Worm (Caenorhabditis elegans) whole organism, young adult: ENCODE data around the gene igeg-2.

Experiments
- B0019.2 ChIP-seq: fragments of 200-800 bp; sonication (Bioruptor generic); conservative IDR thresholded peaks from 2 replicates; pipeline ENCODE4 v1.3.6; 2022; ENCODE audit warnings: missing genetic modification reagents, missing genetic modification characterization, missing compliant biosample characterization
- F22D6.2 ChIP-seq: sonication (generic microtip); optimal IDR thresholded peaks from 2 replicates; lab custom pipeline; 2016; ENCODE audit warnings: mild to moderate bottlenecking, missing genetic modification characterization, missing compliant biosample characterization
- F23B12.7 ChIP-seq: sonication (generic microtip); optimal IDR thresholded peaks from 2 replicates; lab custom pipeline; 2017; ENCODE audit warnings: missing genetic modification characterization, mild to moderate bottlenecking, missing compliant biosample characterization, antibody characterized with exemption, moderate library complexity; ENCODE audit not compliant: insufficient read depth
- F39B2.1 ChIP-seq: fragments of 200-800 bp; sonication (Bioruptor generic); IDR thresholded peaks from 2 replicates; pipeline ENCODE4 v1.3.6; 2022; ENCODE audit warnings: missing genetic modification reagents, missing genetic modification characterization, missing compliant biosample characterization
- F55B11.4 ChIP-seq: sonication (generic microtip); optimal IDR thresholded peaks from 2 replicates; lab custom pipeline; 2016; ENCODE audit warnings: missing compliant biosample characterization, missing genetic modification characterization, borderline replicate concordance; ENCODE audit not compliant: insufficient read depth
- F57C9.4 ChIP-seq: sonication (generic microtip); optimal IDR thresholded peaks from 2 replicates; lab custom pipeline; 2017; ENCODE audit warnings: mild to moderate bottlenecking, missing genetic modification characterization, missing compliant biosample characterization
- Y53F4B.3 ChIP-seq: fragments of 200-800 bp; sonication (Bioruptor generic); IDR thresholded peaks from 2 replicates; pipeline ENCODE4 v1.3.6; 2022; ENCODE audit warnings: missing genetic modification reagents, missing genetic modification characterization, missing compliant biosample characterization
- Y56A3A.18 ChIP-seq: fragments of 200-800 bp; sonication (Bioruptor generic); IDR thresholded peaks from 2 replicates; pipeline ENCODE4 v1.3.6; 2022; ENCODE audit warnings: missing genetic modification reagents, missing genetic modification characterization, missing compliant biosample characterization
- Y79H2A.3 ChIP-seq: fragments of 200-800 bp; sonication (Bioruptor generic); conservative IDR thresholded peaks from 2 replicates; pipeline ENCODE4 v1.3.6; 2022; ENCODE audit warnings: missing genetic modification reagents, missing genetic modification characterization, missing compliant biosample characterization
- ZK185.1 ChIP-seq: sonication (generic microtip); optimal IDR thresholded peaks from 2 replicates; lab custom pipeline; 2016; ENCODE audit warnings: mild to moderate bottlenecking, missing genetic modification characterization, missing compliant biosample characterization; ENCODE audit not compliant: poor library complexity, severe bottlenecking
- akir-1 ChIP-seq: fragments of 200-800 bp; sonication (Bioruptor generic); optimal IDR thresholded peaks from 2 replicates; lab custom pipeline; 2018; ENCODE audit warnings: mild to moderate bottlenecking, missing genetic modification characterization, moderate library complexity, missing compliant biosample characterization
- aptf-2 ChIP-seq: fragments of 200-800 bp; sonication (Bioruptor generic); conservative IDR thresholded peaks from 2 replicates; pipeline ENCODE4 v1.3.6; 2022; ENCODE audit warnings: missing genetic modification reagents, missing genetic modification characterization, missing compliant biosample characterization
- aptf-3 ChIP-seq: fragments of 200-800 bp; sonication (Bioruptor generic); IDR thresholded peaks from 2 replicates; pipeline ENCODE4 v1.3.6; 2022; ENCODE audit warnings: missing genetic modification characterization, missing compliant biosample characterization
- ccch-3 ChIP-seq: fragments of 200-800 bp; sonication (Bioruptor generic); optimal IDR thresholded peaks from 2 replicates; lab custom pipeline; 2018; ENCODE audit warnings: mild to moderate bottlenecking, missing genetic modification characterization, missing compliant biosample characterization
- cebp-1 ChIP-seq, 2 experiments: fragments of 200-800 bp in 1 of 2; sonication (Bioruptor generic) in 1 of 2; sonication (generic microtip) in 1 of 2; IDR thresholded peaks in 1 of 2; optimal IDR thresholded peaks in 1 of 2; 2 replicates each; pipeline versions ENCODE4 v1.3.6 to Lab custom; 2017 to 2022; ENCODE audit warnings: missing compliant biosample characterization in 2 of 2, missing genetic modification characterization in 2 of 2, mild to moderate bottlenecking in 1 of 2, missing genetic modification reagents in 1 of 2, moderate library complexity in 1 of 2
- ceh-100 ChIP-seq: fragments of 200-800 bp; sonication (Bioruptor generic); IDR thresholded peaks from 2 replicates; pipeline ENCODE4 v1.3.6; 2022; ENCODE audit warnings: missing genetic modification reagents, missing genetic modification characterization, missing compliant biosample characterization
- ceh-27 ChIP-seq: fragments of 200-800 bp; sonication (Bioruptor generic); optimal IDR thresholded peaks from 2 replicates; lab custom pipeline; 2018; ENCODE audit warnings: mild to moderate bottlenecking, missing genetic modification characterization, moderate library complexity, missing compliant biosample characterization
- ceh-40 ChIP-seq: fragments of 200-800 bp; sonication (Bioruptor generic); IDR thresholded peaks from 2 replicates; pipeline ENCODE4 v1.3.6; 2022; ENCODE audit warnings: missing genetic modification characterization, missing compliant biosample characterization
- ceh-91 ChIP-seq: fragments of 200-800 bp; sonication (Bioruptor generic); IDR thresholded peaks from 2 replicates; pipeline ENCODE4 v1.3.6; 2022; ENCODE audit warnings: missing genetic modification reagents, missing genetic modification characterization, missing compliant biosample characterization
- die-1 ChIP-seq: sonication (generic microtip); optimal IDR thresholded peaks from 2 replicates; lab custom pipeline; 2016; ENCODE audit warnings: missing genotype, mild to moderate bottlenecking, missing genetic modification characterization, missing compliant biosample characterization
- dox-1 ChIP-seq: fragments of 200-800 bp; sonication (Bioruptor generic); IDR thresholded peaks from 2 replicates; pipeline ENCODE4 v1.3.6; 2022; ENCODE audit warnings: missing genetic modification reagents, missing genetic modification characterization, missing compliant biosample characterization
- dpff-1 ChIP-seq: sonication (generic microtip); optimal IDR thresholded peaks from 2 replicates; lab custom pipeline; 2017; ENCODE audit warnings: mild to moderate bottlenecking, missing genetic modification characterization, missing compliant biosample characterization
- egl-18 ChIP-seq: fragments of 200-800 bp; sonication (Bioruptor generic); IDR thresholded peaks from 2 replicates; pipeline ENCODE4 v1.3.6; 2022; ENCODE audit warnings: missing genetic modification reagents, missing genetic modification characterization, missing compliant biosample characterization
- ekl-4 ChIP-seq: fragments of 200-800 bp; sonication (Bioruptor generic); IDR thresholded peaks from 2 replicates; pipeline ENCODE4 v1.3.6; 2022; ENCODE audit warnings: missing genetic modification reagents, missing genetic modification characterization, missing compliant biosample characterization
- ets-4 ChIP-seq: fragments of 200-800 bp; sonication (Bioruptor generic); optimal IDR thresholded peaks from 2 replicates; lab custom pipeline; 2018; ENCODE audit warnings: mild to moderate bottlenecking, missing genetic modification characterization, missing compliant biosample characterization
- him-1 ChIP-seq: sonication (generic microtip); optimal IDR thresholded peaks from 2 replicates; lab custom pipeline; 2016; ENCODE audit warnings: missing genotype, missing genetic modification reagents, missing genetic modification characterization, missing compliant biosample characterization
- hlh-26 ChIP-seq: fragments of 200-800 bp; sonication (Bioruptor generic); conservative IDR thresholded peaks from 2 replicates; pipeline ENCODE4 v1.3.6; 2022; ENCODE audit warnings: missing genetic modification reagents, missing genetic modification characterization, missing compliant biosample characterization
- hmg-1.2 ChIP-seq: fragments of 200-800 bp; sonication (Bioruptor generic); IDR thresholded peaks from 2 replicates; pipeline ENCODE4 v1.3.6; 2022; ENCODE audit warnings: missing genetic modification reagents, missing genetic modification characterization, missing compliant biosample characterization
- hmg-20 ChIP-seq: fragments of 200-800 bp; sonication (Bioruptor generic); IDR thresholded peaks from 2 replicates; pipeline ENCODE4 v1.3.6; 2022; ENCODE audit warnings: missing genetic modification reagents, missing genetic modification characterization, missing compliant biosample characterization
- hsf-1 ChIP-seq: fragments of 200-800 bp; sonication (Bioruptor generic); IDR thresholded peaks from 2 replicates; pipeline ENCODE4 v1.3.6; 2022; ENCODE audit warnings: missing genetic modification reagents, missing genetic modification characterization, missing compliant biosample characterization
- lag-1 ChIP-seq: fragments of 200-800 bp; sonication (Bioruptor generic); IDR thresholded peaks from 2 replicates; pipeline ENCODE4 v1.3.6; 2022; ENCODE audit warnings: missing genetic modification reagents, missing genetic modification characterization, missing compliant biosample characterization
- let-607 ChIP-seq, 2 experiments: fragments of 200-800 bp in 1 of 2; sonication (Bioruptor generic) in 1 of 2; sonication (generic microtip) in 1 of 2; optimal IDR thresholded peaks; 2 replicates each; lab custom pipeline; 2016 to 2018; ENCODE audit warnings: mild to moderate bottlenecking in 2 of 2, missing compliant biosample characterization in 2 of 2, missing genetic modification characterization in 2 of 2, moderate library complexity in 2 of 2, missing genotype in 1 of 2
- lin-40 ChIP-seq: sonication (generic microtip); optimal IDR thresholded peaks from 2 replicates; lab custom pipeline; 2016; ENCODE audit warnings: missing genetic modification characterization, mild to moderate bottlenecking, missing compliant biosample characterization, missing genotype, missing genetic modification reagents
- lsl-1 ChIP-seq: fragments of 200-800 bp; sonication (Bioruptor generic); optimal IDR thresholded peaks from 2 replicates; lab custom pipeline; 2018; ENCODE audit warnings: mild to moderate bottlenecking, missing genetic modification characterization, moderate library complexity, missing compliant biosample characterization
- lsy-27 ChIP-seq: sonication (generic microtip); optimal IDR thresholded peaks from 2 replicates; lab custom pipeline; 2017; ENCODE audit warnings: missing genetic modification characterization, mild to moderate bottlenecking, missing compliant biosample characterization, antibody characterized with exemption, missing genotype, borderline replicate concordance; ENCODE audit not compliant: insufficient read depth
- madf-10 ChIP-seq: sonication (generic microtip); optimal IDR thresholded peaks from 2 replicates; lab custom pipeline; 2016; ENCODE audit warnings: mild to moderate bottlenecking, missing genetic modification characterization, missing compliant biosample characterization
- nfya-2 ChIP-seq: fragments of 200-800 bp; sonication (Bioruptor generic); IDR thresholded peaks from 2 replicates; pipeline ENCODE4 v1.3.6; 2022; ENCODE audit warnings: missing genetic modification reagents, missing genetic modification characterization, missing compliant biosample characterization
- nhr-80 ChIP-seq: sonication (generic microtip); optimal IDR thresholded peaks from 2 replicates; lab custom pipeline; 2016; ENCODE audit warnings: missing genetic modification characterization, missing compliant biosample characterization
- nhr-90 ChIP-seq: sonication (generic microtip); optimal IDR thresholded peaks from 2 replicates; lab custom pipeline; 2016; ENCODE audit warnings: missing genotype, mild to moderate bottlenecking, missing genetic modification characterization, missing compliant biosample characterization
- pbrm-1 ChIP-seq: fragments of 200-800 bp; sonication (Bioruptor generic); IDR thresholded peaks from 2 replicates; pipeline ENCODE4 v1.3.6; 2022; ENCODE audit warnings: missing genetic modification reagents, missing genetic modification characterization, missing compliant biosample characterization
- rcor-1 ChIP-seq: fragments of 200-800 bp; sonication (Bioruptor generic); IDR thresholded peaks from 2 replicates; pipeline ENCODE4 v1.3.6; 2022; ENCODE audit warnings: missing genetic modification reagents, missing genetic modification characterization, missing compliant biosample characterization
- sdz-38 ChIP-seq: sonication (generic microtip); optimal IDR thresholded peaks from 2 replicates; lab custom pipeline; 2016; ENCODE audit warnings: missing genotype, missing genetic modification characterization, missing compliant biosample characterization
- snpc-1.1 ChIP-seq: sonication (generic microtip); optimal IDR thresholded peaks from 2 replicates; lab custom pipeline; 2017; ENCODE audit warnings: missing genetic modification characterization, mild to moderate bottlenecking, missing compliant biosample characterization, antibody characterized with exemption, moderate library complexity, missing genotype, missing genetic modification reagents; ENCODE audit not compliant: insufficient read depth
- snpc-1.3 ChIP-seq: sonication (generic microtip); optimal IDR thresholded peaks from 2 replicates; lab custom pipeline; 2017; ENCODE audit warnings: missing genetic modification characterization, mild to moderate bottlenecking, missing compliant biosample characterization, antibody characterized with exemption, moderate library complexity, missing genotype, missing genetic modification reagents; ENCODE audit not compliant: insufficient read depth
- tlf-1 ChIP-seq: fragments of 200-800 bp; sonication (Bioruptor generic); optimal IDR thresholded peaks from 2 replicates; lab custom pipeline; 2018; ENCODE audit warnings: mild to moderate bottlenecking, missing genetic modification characterization, missing compliant biosample characterization
- xnd-1 ChIP-seq: sonication (generic microtip); optimal IDR thresholded peaks from 2 replicates; lab custom pipeline; 2016; ENCODE audit warnings: missing genotype, missing genetic modification reagents, missing genetic modification characterization, missing compliant biosample characterization
- ztf-25 ChIP-seq: fragments of 200-800 bp; sonication (Bioruptor generic); IDR thresholded peaks from 2 replicates; pipeline ENCODE4 v1.3.6; 2022; ENCODE audit warnings: missing genetic modification reagents, missing genetic modification characterization, missing compliant biosample characterization

Gene igeg-2

ce11 chrX:11471893-11472292, 25.5 kb upstream of the igeg-2 start:
- no peak for TF ChIP-seq die-1 (tag; lab: Kevin White, UChicago)
- TF ChIP-seq dox-1 (GFP tag; lab: Robert Waterston, UW): peak; percentile 30; the same call in 1 of the 2 replicates
- TF ChIP-seq akir-1 (GFP tag; lab: Kevin White, UChicago): no peak
- TF ChIP-seq Y56A3A.18 (GFP tag; lab: Robert Waterston, UW): no peak
- TF ChIP-seq sdz-38 (tag; lab: Kevin White, UChicago): no peak
- TF ChIP-seq snpc-1.3 (tag; lab: Kevin White, UChicago): no peak
- no peak for TF ChIP-seq Y53F4B.3 (GFP tag; lab: Robert Waterston, UW)
- TF ChIP-seq ccch-3 (GFP tag; lab: Kevin White, UChicago): no peak
- no peak for TF ChIP-seq nfya-2 (GFP tag; lab: Robert Waterston, UW)
- 0 out of 2 replicates have a peak, but pooled peaks have one; percentile 36 for TF ChIP-seq pbrm-1 (GFP tag; lab: Robert Waterston, UW)
- no peak for TF ChIP-seq dpff-1
- TF ChIP-seq F23B12.7: no peak
- TF ChIP-seq lsl-1 (GFP tag; lab: Kevin White, UChicago): no peak
- peak; percentile 74 for TF ChIP-seq madf-10 (tag; lab: Kevin White, UChicago)
- TF ChIP-seq F22D6.2 (tag; lab: Kevin White, UChicago): no peak
- TF ChIP-seq lag-1: no peak
- TF ChIP-seq ceh-27 (GFP tag; lab: Kevin White, UChicago): peak; percentile 93
- no peak for TF ChIP-seq ceh-91 (GFP tag; lab: Robert Waterston, UW)
- 0 out of 2 replicates have a peak, but pooled peaks have one; percentile 45 for TF ChIP-seq hsf-1 (GFP tag; lab: Robert Waterston, UW)
- peak; percentile 44 for TF ChIP-seq hmg-1.2 (GFP tag; lab: Robert Waterston, UW)
- TF ChIP-seq ceh-40 (GFP tag; lab: Robert Waterston, UW): no peak
- no peak for TF ChIP-seq cebp-1 (GFP tag; IDR thresholded peaks at IDR 0.05; lab: Robert Waterston, UW)
- peak; percentile 71 for TF ChIP-seq cebp-1 (tag; optimal IDR thresholded peaks at IDR 0.05; lab: Kevin White, UChicago)
- TF ChIP-seq ekl-4: 0 out of 2 replicates have a peak, but pooled peaks have one; percentile 32
- TF ChIP-seq xnd-1 (tag; lab: Kevin White, UChicago): no peak
- no peak for TF ChIP-seq ztf-25 (GFP tag; lab: Robert Waterston, UW)
- TF ChIP-seq nhr-80: peak; percentile 38
- TF ChIP-seq let-607 (tag; optimal IDR thresholded peaks at IDR 0.05; lab: Kevin White, UChicago): peak in 1 of 2 experiments; percentile 44
- peak; percentile 2 for TF ChIP-seq ets-4
- TF ChIP-seq rcor-1 (GFP tag; lab: Robert Waterston, UW): no peak
- TF ChIP-seq hmg-20 (GFP tag; lab: Robert Waterston, UW): no peak
- TF ChIP-seq aptf-2 (GFP tag; lab: Robert Waterston, UW): no peak
- no peak for TF ChIP-seq ZK185.1 (tag; lab: Kevin White, UChicago)
- TF ChIP-seq snpc-1.1 (tag; lab: Kevin White, UChicago): no peak
- TF ChIP-seq F39B2.1 (GFP tag; lab: Robert Waterston, UW): no peak
- TF ChIP-seq egl-18 (GFP tag; lab: Robert Waterston, UW): no peak
- TF ChIP-seq B0019.2 (GFP tag; lab: Robert Waterston, UW): no peak
- TF ChIP-seq Y79H2A.3 (GFP tag; lab: Robert Waterston, UW): no peak
- no peak for TF ChIP-seq F57C9.4 (tag; lab: Kevin White, UChicago)
- TF ChIP-seq lin-40 (tag; lab: Kevin White, UChicago): peak; percentile 53
- TF ChIP-seq tlf-1: peak; percentile 57
- TF ChIP-seq ceh-100: 0 out of 2 replicates have a peak, but pooled peaks have one; percentile 13
- TF ChIP-seq F55B11.4 (tag; lab: Kevin White, UChicago): no peak
- no peak for TF ChIP-seq lsy-27 (tag; lab: Kevin White, UChicago)
- no peak for TF ChIP-seq him-1
- no peak for TF ChIP-seq hlh-26 (GFP tag; lab: Robert Waterston, UW)
- no peak for TF ChIP-seq aptf-3
- TF ChIP-seq nhr-90 (tag; lab: Kevin White, UChicago): peak; percentile 22
